Fruit fly (Drosophila melanogaster): Measurements from ENCODE around the gene ATPsynD.

ATPsynD gene

DNA sequence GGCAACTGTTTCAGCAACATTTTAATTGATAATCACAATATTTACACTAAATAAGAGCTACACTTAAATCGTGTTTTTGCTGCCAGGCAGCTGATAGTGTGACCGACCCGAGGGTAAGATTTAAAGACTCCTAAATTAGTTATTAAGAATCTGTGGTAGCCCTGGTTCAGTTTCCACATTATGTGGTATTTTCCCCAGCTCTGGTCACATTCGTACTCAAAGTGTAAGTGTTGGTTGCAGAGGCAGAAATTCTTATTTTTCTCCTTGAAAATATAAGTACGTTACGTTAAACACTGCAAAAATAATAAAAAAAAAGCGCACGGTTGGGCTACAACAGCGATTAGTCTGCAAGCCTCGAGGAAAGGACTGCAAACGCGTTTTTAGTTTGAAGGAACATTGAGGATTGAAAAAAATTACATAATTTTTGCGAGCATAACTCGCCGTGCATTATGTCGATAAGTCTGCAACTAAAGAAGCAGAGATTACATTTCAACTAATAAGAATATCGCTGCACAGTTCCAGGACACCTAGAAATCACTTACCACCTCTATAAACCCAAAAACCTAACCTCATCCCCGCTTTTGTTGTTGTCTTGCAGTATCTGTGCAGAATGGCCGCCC, at the start of gene ATPsynD, which contains the start of gene mRpL55:
ATPsynD (plus strand) TSS at position 202 of the 620 bp plus-strand sequence.
mRpL55 (minus strand) TSS at position 107 of the 620 bp plus-strand sequence.
- TF ChIP-seq Crg-1 (GFP tag; optimal IDR thresholded peaks at IDR 0.05) (peak; percentile 4), CG7101 (tag; optimal IDR thresholded peaks at IDR 0.05) (peak; percentile 27), CG11617 (GFP tag; optimal IDR thresholded peaks at IDR 0.05) (peak; percentile 77), Hr96 (GFP tag; optimal IDR thresholded peaks at IDR 0.05) (no peak), pad (GFP tag; optimal IDR thresholded peaks at IDR 0.05) (peak; percentile 9), CG12768 (GFP tag; optimal IDR thresholded peaks at IDR 0.05) (no peak), cnc (optimal IDR thresholded peaks at IDR 0.05) (no peak), bab1 (GFP tag; optimal IDR thresholded peaks at IDR 0.05) (peak; percentile 62), Mnt (GFP tag; optimal IDR thresholded peaks at IDR 0.05) (peak; percentile 46), CG33017 (tag; optimal IDR thresholded peaks at IDR 0.05) (peak; percentile 14), Clk (GFP tag; optimal IDR thresholded peaks at IDR 0.05) (no peak)

DNA sequence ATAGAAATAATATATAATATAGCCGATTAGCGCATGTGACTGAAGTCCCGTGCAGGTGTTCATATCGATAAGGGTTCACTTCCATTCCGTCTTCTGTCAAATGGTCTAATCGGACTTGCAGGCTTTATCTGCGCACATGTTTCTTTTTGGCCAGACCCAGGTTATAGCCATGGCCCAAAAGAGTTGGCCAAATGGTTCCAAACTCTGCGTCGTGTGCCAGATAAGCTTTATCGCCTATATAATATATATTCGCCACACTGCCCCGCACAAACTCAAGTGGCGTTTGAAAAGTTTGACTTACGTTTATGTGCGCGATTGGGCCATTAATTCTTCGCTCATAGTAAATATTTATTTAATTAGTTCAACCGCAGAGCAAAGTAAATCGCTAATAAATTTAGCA, 43.6 kb upstream of the ATPsynD start:
- TF ChIP-seq Clk (GFP tag; optimal IDR thresholded peaks at IDR 0.05), result no peak
- no peak for TF ChIP-seq CG12768 (GFP tag; optimal IDR thresholded peaks at IDR 0.05)
- TF ChIP-seq CG7045 (GFP tag; optimal IDR thresholded peaks at IDR 0.05), result no peak
- no peak for TF ChIP-seq pad (GFP tag; optimal IDR thresholded peaks at IDR 0.05)
- TF ChIP-seq CG1620 (GFP tag; optimal IDR thresholded peaks at IDR 0.05), result no peak
- peak; percentile 76 for TF ChIP-seq cic (GFP tag; optimal IDR thresholded peaks at IDR 0.05)
- no peak for TF ChIP-seq CG14711 (tag; optimal IDR thresholded peaks at IDR 0.05)
- peak; percentile 41 for TF ChIP-seq Mnt (GFP tag; optimal IDR thresholded peaks at IDR 0.05)
- TF ChIP-seq toe (GFP tag; optimal IDR thresholded peaks at IDR 0.05), result no peak
- TF ChIP-seq Hr96 (GFP tag; optimal IDR thresholded peaks at IDR 0.05), result no peak

dm6 chr3R:19052475-19052874, 42.3 kb upstream of the ATPsynD start:
- TF ChIP-seq CG1620 (GFP tag; optimal IDR thresholded peaks at IDR 0.05) (no peak), CG7045 (GFP tag; optimal IDR thresholded peaks at IDR 0.05) (no peak), cnc (optimal IDR thresholded peaks at IDR 0.05) (no peak)

dm6 chr3R:19054839-19055238, 40.0 kb upstream of the ATPsynD start:
- no peak for TF ChIP-seq CG11617 (GFP tag; optimal IDR thresholded peaks at IDR 0.05)
- no peak for TF ChIP-seq Hr96 (GFP tag; optimal IDR thresholded peaks at IDR 0.05)
- TF ChIP-seq Clk (GFP tag; optimal IDR thresholded peaks at IDR 0.05), result no peak
- TF ChIP-seq CG1620 (GFP tag; optimal IDR thresholded peaks at IDR 0.05), result no peak
- TF ChIP-seq bab1 (GFP tag; optimal IDR thresholded peaks at IDR 0.05), result no peak
- TF ChIP-seq CG7045 (GFP tag; optimal IDR thresholded peaks at IDR 0.05), result no peak
- no peak for TF ChIP-seq pad (GFP tag; optimal IDR thresholded peaks at IDR 0.05)

DNA sequence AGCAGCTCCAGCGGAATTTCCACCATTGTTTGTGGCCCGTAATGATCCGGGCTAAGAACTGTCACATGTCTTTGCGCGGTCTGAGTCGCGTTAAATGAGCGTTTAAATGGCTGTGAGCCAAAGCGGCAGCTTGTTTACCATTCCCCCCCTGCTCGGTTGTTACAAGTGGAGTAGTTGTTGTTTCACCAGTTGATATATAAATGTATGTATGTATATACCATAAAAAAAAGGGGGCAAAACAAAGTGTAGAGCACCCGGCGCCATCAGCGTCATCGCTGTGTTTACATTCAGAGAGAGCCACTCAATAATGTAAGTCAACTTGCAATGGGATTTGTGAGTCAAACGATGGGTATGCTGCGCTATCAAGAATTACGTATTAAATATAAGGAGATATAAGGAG, 37.9 kb upstream of the ATPsynD start:
- TF ChIP-seq Hr96 (GFP tag; optimal IDR thresholded peaks at IDR 0.05) (peak; percentile 8), tj (GFP tag; optimal IDR thresholded peaks at IDR 0.05) (peak; percentile 10), CG33017 (tag; optimal IDR thresholded peaks at IDR 0.05) (no peak), Clk (GFP tag; optimal IDR thresholded peaks at IDR 0.05) (no peak), bab1 (GFP tag; optimal IDR thresholded peaks at IDR 0.05) (no peak)

dm6 chr3R:19058384-19058783, 36.4 kb upstream of the ATPsynD start:
- TF ChIP-seq cnc (optimal IDR thresholded peaks at IDR 0.05) (no peak), CG1620 (GFP tag; optimal IDR thresholded peaks at IDR 0.05) (no peak), pad (GFP tag; optimal IDR thresholded peaks at IDR 0.05) (no peak), CG5204 (GFP tag; optimal IDR thresholded peaks at IDR 0.05) (no peak), CG7101 (tag; optimal IDR thresholded peaks at IDR 0.05) (no peak), bab1 (GFP tag; optimal IDR thresholded peaks at IDR 0.05) (no peak), kay (GFP tag; ENCODE audit: borderline replicate concordance) (no peak), CG33017 (tag; optimal IDR thresholded peaks at IDR 0.05) (no peak), CG11617 (GFP tag; optimal IDR thresholded peaks at IDR 0.05) (no peak), CG12768 (GFP tag; optimal IDR thresholded peaks at IDR 0.05) (no peak), cic (GFP tag; optimal IDR thresholded peaks at IDR 0.05) (no peak), CG14711 (tag; optimal IDR thresholded peaks at IDR 0.05) (no peak), Mnt (GFP tag; optimal IDR thresholded peaks at IDR 0.05) (no peak), Crg-1 (GFP tag; optimal IDR thresholded peaks at IDR 0.05) (no peak), ovo (GFP tag; optimal IDR thresholded peaks at IDR 0.05) (no peak)

DNA sequence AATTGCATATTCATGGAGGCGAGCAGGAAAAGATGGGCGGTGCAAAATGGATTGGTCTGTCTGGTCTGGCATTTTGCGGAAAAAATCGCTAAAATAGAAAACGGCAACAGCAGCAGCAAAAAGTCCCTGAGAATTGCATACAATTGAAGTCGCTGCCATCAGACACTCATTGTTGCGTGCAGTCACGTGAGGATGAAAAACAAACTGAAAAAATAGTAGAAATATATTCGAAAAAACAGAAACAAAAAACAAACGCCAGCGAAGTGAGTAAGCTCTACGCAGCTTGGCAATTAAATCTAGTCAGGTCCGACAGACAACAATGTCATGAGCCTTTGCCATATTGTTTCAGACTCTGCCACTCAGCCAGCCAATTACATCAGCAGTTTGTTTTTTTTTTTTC, 35.5 kb upstream of the ATPsynD start:
- no peak for TF ChIP-seq CG12768 (GFP tag; optimal IDR thresholded peaks at IDR 0.05)
- TF ChIP-seq toe (GFP tag; optimal IDR thresholded peaks at IDR 0.05), result no peak
- no peak for TF ChIP-seq tj (GFP tag; optimal IDR thresholded peaks at IDR 0.05)
- no peak for TF ChIP-seq pad (GFP tag; optimal IDR thresholded peaks at IDR 0.05)
- no peak for TF ChIP-seq kay (GFP tag; ENCODE audit: borderline replicate concordance)
- TF ChIP-seq Hr96 (GFP tag; optimal IDR thresholded peaks at IDR 0.05), result no peak

DNA sequence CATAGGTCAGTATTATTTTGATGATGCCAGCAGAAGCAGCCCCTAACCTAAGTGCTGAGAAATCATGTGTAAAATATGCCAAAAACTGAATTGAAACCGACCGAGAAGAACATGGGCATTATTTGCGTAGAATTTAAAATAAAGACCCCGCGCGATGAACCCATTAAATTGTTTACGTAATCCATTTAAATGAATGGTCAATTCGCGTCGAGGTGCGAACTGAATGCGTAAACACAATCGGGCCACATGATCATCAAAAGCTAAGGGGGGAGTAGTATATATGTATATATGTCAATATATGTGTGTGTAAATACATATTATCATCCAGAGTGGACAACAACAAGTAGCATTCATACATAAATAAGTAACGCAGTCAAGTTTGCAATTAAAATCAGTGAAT, 34.6 kb upstream of the ATPsynD start:
- TF ChIP-seq cnc (optimal IDR thresholded peaks at IDR 0.05) (no peak), CG33017 (tag; optimal IDR thresholded peaks at IDR 0.05) (no peak), ovo (GFP tag; optimal IDR thresholded peaks at IDR 0.05) (no peak), Hr96 (GFP tag; optimal IDR thresholded peaks at IDR 0.05) (no peak), tj (GFP tag; optimal IDR thresholded peaks at IDR 0.05) (peak; percentile 85), CG11617 (GFP tag; optimal IDR thresholded peaks at IDR 0.05) (no peak), CG7045 (GFP tag; optimal IDR thresholded peaks at IDR 0.05) (no peak), bab1 (GFP tag; optimal IDR thresholded peaks at IDR 0.05) (no peak), Mnt (GFP tag; optimal IDR thresholded peaks at IDR 0.05) (no peak), toe (GFP tag; optimal IDR thresholded peaks at IDR 0.05) (no peak), CG7101 (tag; optimal IDR thresholded peaks at IDR 0.05) (no peak), CG14711 (tag; optimal IDR thresholded peaks at IDR 0.05) (no peak), cic (GFP tag; optimal IDR thresholded peaks at IDR 0.05) (no peak), kay (GFP tag; ENCODE audit: borderline replicate concordance) (peak; percentile 25), CG1620 (GFP tag; optimal IDR thresholded peaks at IDR 0.05) (no peak), Clk (GFP tag; optimal IDR thresholded peaks at IDR 0.05) (no peak), pad (GFP tag; optimal IDR thresholded peaks at IDR 0.05) (no peak)
